Fruit fly (Drosophila melanogaster): Measurements from ENCODE around the gene Hmgcr.
A peak's percentile ranks its signal among the peaks of the same experiment; 100 is the strongest.

DNA sequence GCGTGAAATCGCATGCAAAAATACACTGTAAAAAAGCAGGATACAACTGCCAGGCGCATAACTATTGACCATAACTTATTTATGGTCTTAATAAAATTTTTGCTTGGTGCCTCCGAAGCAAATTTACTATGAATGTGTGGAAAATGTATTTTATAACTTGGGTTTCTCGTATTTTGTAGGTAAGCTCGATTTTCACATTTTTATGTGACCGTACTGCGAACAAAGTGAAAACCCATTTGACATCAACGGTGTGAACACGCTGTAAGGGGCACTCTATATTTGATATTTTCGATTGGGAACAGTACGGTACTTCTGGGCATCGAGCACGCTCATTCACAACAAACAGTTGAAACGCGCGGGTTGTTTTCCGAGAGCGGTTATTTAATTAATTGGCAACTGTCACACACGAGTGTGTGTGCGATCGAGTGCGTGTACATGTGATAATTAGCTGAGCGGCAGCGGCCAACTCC lies 48.4 kb downstream of the Hmgcr start, which contains the start of the genes Nup98-96 and mbc:
- peak; percentile 93 for TF ChIP-seq cyc (GFP tag; optimal IDR thresholded peaks at IDR 0.05)
- TF ChIP-seq CG32006 (GFP tag; optimal IDR thresholded peaks at IDR 0.05), result peak; percentile 79
- TF ChIP-seq Sox102F (GFP tag; optimal IDR thresholded peaks at IDR 0.05), result peak; percentile 80
- TF ChIP-seq Ets96B (tag; optimal IDR thresholded peaks at IDR 0.05), result peak; percentile 72
- TF ChIP-seq Lpt (GFP tag; optimal IDR thresholded peaks at IDR 0.05), result peak; percentile 55
- peak; percentile 89 for TF ChIP-seq esn (GFP tag; optimal IDR thresholded peaks at IDR 0.05)
- peak; percentile 48 for TF ChIP-seq dsx (GFP tag; optimal IDR thresholded peaks at IDR 0.05; ENCODE audit: poor library complexity, severe bottlenecking)
- no peak for TF ChIP-seq CG16779 (tag; optimal IDR thresholded peaks at IDR 0.05)
- TF ChIP-seq CG31627 (GFP tag; optimal IDR thresholded peaks at IDR 0.05), result peak; percentile 95
- TF ChIP-seq spab (GFP tag; optimal IDR thresholded peaks at IDR 0.05), result peak; percentile 22
- peak; percentile 86 for TF ChIP-seq Eip78C (GFP tag)
- TF ChIP-seq Gug (GFP tag; IDR thresholded peaks at IDR 0.05), result peak; percentile 79
